Worm (Caenorhabditis elegans): ENCODE results near the gene dos-2.

- TF ChIP-seq unc-130 (GFP tag; optimal IDR thresholded peaks at IDR 0.05) = no peak
- no peak for TF ChIP-seq snpc-4 (tag; optimal IDR thresholded peaks at IDR 0.05)
- TF ChIP-seq ceh-82 (tag; optimal IDR thresholded peaks at IDR 0.05) = no peak
- no peak for TF ChIP-seq nhr-77 (tag; optimal IDR thresholded peaks at IDR 0.05)
- no peak for TF ChIP-seq fos-1 (tag; optimal IDR thresholded peaks at IDR 0.05)
- TF ChIP-seq D1046.2 (GFP tag; IDR thresholded peaks at IDR 0.05) = no peak
These were observed 10.2 kb upstream of the dos-2 start for ce11 chrII:3965665-3966416.
